Fruit fly (Drosophila melanogaster): ENCODE data around the gene CG6763.

The CG6763 gene

dm6 chr3R:23260569-23260968 lies 23.2 kb upstream of the CG6763 start:
- TF ChIP-seq CG2199 (GFP tag; IDR thresholded peaks at IDR 0.05), result peak; percentile 92
- no peak for TF ChIP-seq Hand (GFP tag; optimal IDR thresholded peaks at IDR 0.05)

dm6 chr3R:23278704-23279379 lies 5.0 kb upstream of the CG6763 start:
- TF ChIP-seq CG13123 (GFP tag; optimal IDR thresholded peaks at IDR 0.05) (no peak), so (GFP tag; IDR thresholded peaks at IDR 0.05) (peak; percentile 29; the same call in 1 of the 3 replicates), nerfin-2 (GFP tag; IDR thresholded peaks at IDR 0.05; ENCODE audit: partially characterized antibody) (no peak), chinmo (GFP tag; IDR thresholded peaks at IDR 0.05; ENCODE audit: partially characterized antibody) (0 out of 4 replicates have a peak, but pooled peaks have one; percentile 53), hkb (optimal IDR thresholded peaks at IDR 0.05) (no peak), hkb (GFP tag; IDR thresholded peaks at IDR 0.05) (peak; percentile 23; the same call in 1 of the 2 replicates), Abd-B (GFP tag; optimal IDR thresholded peaks at IDR 0.05) (no peak), Nf-YC (tag; optimal IDR thresholded peaks at IDR 0.05) (peak; percentile 27), twi (tag; optimal IDR thresholded peaks at IDR 0.05) (peak; percentile 67), insv (GFP tag; optimal IDR thresholded peaks at IDR 0.05) (peak; percentile 2 to 85), CG10321 (GFP tag; IDR thresholded peaks at IDR 0.05) (peak; percentile 58), CG15479 (GFP tag; optimal IDR thresholded peaks at IDR 0.05) (peak; percentile 87), p53 (GFP tag; optimal IDR thresholded peaks at IDR 0.05) (peak; percentile 96), CTCF (GFP tag; optimal IDR thresholded peaks at IDR 0.05) (no peak), abd-A (tag; optimal IDR thresholded peaks at IDR 0.05) (peak; percentile 57), crp (GFP tag; optimal IDR thresholded peaks at IDR 0.05) (peak in 1 of 2 experiments; percentile 37), CG7556 (GFP tag; optimal IDR thresholded peaks at IDR 0.05) (no peak), Ets97D (GFP tag; optimal IDR thresholded peaks at IDR 0.05) (peak; percentile 29), Trl (optimal IDR thresholded peaks at IDR 0.05) (peak; percentile 48 to 50), Trl (GFP tag; optimal IDR thresholded peaks at IDR 0.05) (no peak), dmrt11E (tag; optimal IDR thresholded peaks at IDR 0.05) (no peak), CG8765 (GFP tag; IDR thresholded peaks at IDR 0.05) (0 out of 2 replicates have a peak, but pooled peaks have one; percentile 12), CG4424 (GFP tag; optimal IDR thresholded peaks at IDR 0.05) (no peak), CG14965 (GFP tag; optimal IDR thresholded peaks at IDR 0.05; ENCODE audit: borderline replicate concordance) (no peak), Deaf1 (tag; optimal IDR thresholded peaks at IDR 0.05) (peak; percentile 93), CG8478 (optimal IDR thresholded peaks at IDR 0.05) (peak; percentile 36), ac (GFP tag; optimal IDR thresholded peaks at IDR 0.05) (peak; percentile 0), Elba2 (GFP tag; optimal IDR thresholded peaks at IDR 0.05) (peak; percentile 93), nerfin-1 (tag; optimal IDR thresholded peaks at IDR 0.05) (peak; percentile 40), CG5180 (GFP tag; optimal IDR thresholded peaks at IDR 0.05) (peak; percentile 98), kni (GFP tag; optimal IDR thresholded peaks at IDR 0.05) (peak; percentile 2), Lim3 (GFP tag; IDR thresholded peaks at IDR 0.05) (no peak), scrt (GFP tag; optimal IDR thresholded peaks at IDR 0.05) (peak; percentile 92), HLH4C (GFP tag; IDR thresholded peaks at IDR 0.05; ENCODE audit: partially characterized antibody) (0 out of 3 replicates have a peak, but pooled peaks have one; percentile 20), CG1832 (GFP tag; optimal IDR thresholded peaks at IDR 0.05) (peak; percentile 90), Med (GFP tag) (peak; percentile 33), crol (GFP tag; IDR thresholded peaks at IDR 0.05) (peak; percentile 31; the same call in 1 of the 2 replicates), ewg (GFP tag; optimal IDR thresholded peaks at IDR 0.05) (peak; percentile 58), cad (GFP tag; optimal IDR thresholded peaks at IDR 0.05) (peak; percentile 36), Dad (GFP tag; optimal IDR thresholded peaks at IDR 0.05) (no peak), CG32767 (GFP tag; IDR thresholded peaks at IDR 0.05) (no peak), CG32772 (GFP tag; IDR thresholded peaks at IDR 0.05) (no peak), Ets65A (GFP tag) (peak; percentile 90), D (optimal IDR thresholded peaks at IDR 0.05) (peak; percentile 49), D (GFP tag; optimal IDR thresholded peaks at IDR 0.05) (no peak)

Data from whole organism, embryonic.